Worm (Caenorhabditis elegans) whole organism, mixed stage, embryonic: ENCODE results near the gene Y39A3A.4.
A peak's percentile ranks its signal among the peaks of the same experiment; 100 is the strongest.

Experiments
- M03D4.4 ChIP-seq: sonication (generic microtip); optimal IDR thresholded peaks from 2 replicates; lab custom pipeline; 2017; ENCODE audit warnings: mild to moderate bottlenecking, missing genetic modification characterization, missing compliant biosample characterization
- bed-3 ChIP-seq: fragments of 200-800 bp; sonication (Bioruptor generic); optimal IDR thresholded peaks from 3 replicates; lab custom pipeline; 2018; ENCODE audit warnings: mild to moderate bottlenecking, missing genetic modification characterization, moderate library complexity, missing compliant biosample characterization
- ces-1 ChIP-seq: fragments of 150-350 bp; optimal IDR thresholded peaks from 2 replicates; lab custom pipeline; 2014; ENCODE audit warnings: missing biosample characterization, missing genetic modification reagents, missing genetic modification characterization
- drap-1 ChIP-seq: fragments of 200-800 bp; sonication (Bioruptor generic); optimal IDR thresholded peaks from 3 replicates; lab custom pipeline; 2018; ENCODE audit warnings: mild to moderate bottlenecking, missing genetic modification characterization, missing compliant biosample characterization
- elt-3 ChIP-seq: fragments of 150-350 bp; optimal IDR thresholded peaks from 2 replicates; lab custom pipeline; 2014; ENCODE audit warnings: missing biosample characterization, missing genetic modification characterization
- hlh-1 ChIP-seq: fragments of 150-350 bp; optimal IDR thresholded peaks from 2 replicates; lab custom pipeline; 2014; ENCODE audit warnings: missing biosample characterization, missing genetic modification reagents, missing genetic modification characterization
- lin-13 ChIP-seq: fragments of 150-350 bp; optimal IDR thresholded peaks from 2 replicates; lab custom pipeline; 2014; ENCODE audit warnings: missing biosample characterization, missing genetic modification characterization
- lsy-2 ChIP-seq: fragments of 150-350 bp; optimal IDR thresholded peaks from 2 replicates; lab custom pipeline; 2014; ENCODE audit warnings: missing biosample characterization, missing genetic modification characterization
- nhr-12 ChIP-seq: fragments of 150-350 bp; optimal IDR thresholded peaks from 2 replicates; lab custom pipeline; 2014; ENCODE audit warnings: missing biosample characterization, missing genetic modification characterization
- nhr-237 ChIP-seq: fragments of 150-350 bp; optimal IDR thresholded peaks from 2 replicates; lab custom pipeline; 2014; ENCODE audit warnings: missing biosample characterization, missing genetic modification characterization
- nhr-28 ChIP-seq: fragments of 150-350 bp; optimal IDR thresholded peaks from 2 replicates; lab custom pipeline; 2014; ENCODE audit warnings: missing biosample characterization, missing genetic modification characterization
- pha-4 ChIP-seq: fragments of 150-350 bp; optimal IDR thresholded peaks from 2 replicates; lab custom pipeline; 2018; ENCODE audit warnings: missing biosample characterization, missing genetic modification reagents, missing genetic modification characterization
- sem-2 ChIP-seq: fragments of 200-800 bp; sonication (Bioruptor generic); optimal IDR thresholded peaks from 2 replicates; lab custom pipeline; 2018; ENCODE audit warnings: mild to moderate bottlenecking, missing genetic modification characterization, missing compliant biosample characterization
- snpc-4 ChIP-seq: fragments of 150-350 bp; optimal IDR thresholded peaks from 2 replicates; lab custom pipeline; 2014; ENCODE audit warnings: missing biosample characterization, missing genetic modification characterization
- sptf-1 ChIP-seq: sonication (generic microtip); optimal IDR thresholded peaks from 2 replicates; lab custom pipeline; 2017; ENCODE audit warnings: mild to moderate bottlenecking, missing genetic modification characterization, moderate library complexity, missing compliant biosample characterization
- unc-39 ChIP-seq: fragments of 150-350 bp; optimal IDR thresholded peaks from 2 replicates; lab custom pipeline; 2014; ENCODE audit warnings: missing biosample characterization, missing genetic modification characterization
- unc-62 ChIP-seq: fragments of 150-350 bp; optimal IDR thresholded peaks from 2 replicates; lab custom pipeline; 2014; ENCODE audit warnings: missing biosample characterization, missing genetic modification reagents, missing genetic modification characterization
- zip-8 ChIP-seq: fragments of 150-350 bp; optimal IDR thresholded peaks from 2 replicates; lab custom pipeline; 2014; ENCODE audit warnings: missing biosample characterization, missing genetic modification characterization
- ztf-11 ChIP-seq: fragments of 150-350 bp; optimal IDR thresholded peaks from 2 replicates; lab custom pipeline; 2014; ENCODE audit warnings: missing biosample characterization, missing genetic modification characterization

The Y39A3A.4 gene

ce11 chrIII:2031746-2032145, 44.6 kb downstream of the Y39A3A.4 start:
- TF ChIP-seq zip-8 (tag; lab: Kevin White, UChicago) (no peak), nhr-28 (tag; lab: Kevin White, UChicago) (no peak), lin-13 (no peak), hlh-1 (tag; lab: Kevin White, UChicago) (no peak), nhr-237 (tag; lab: Kevin White, UChicago) (no peak), snpc-4 (tag; lab: Kevin White, UChicago) (no peak), nhr-12 (tag; lab: Kevin White, UChicago) (no peak), unc-62 (GFP tag; lab: Kevin White, UChicago) (no peak), lsy-2 (tag; lab: Kevin White, UChicago) (no peak), sptf-1 (tag; lab: Kevin White, UChicago) (no peak), sem-2 (GFP tag; lab: Kevin White, UChicago) (no peak), elt-3 (no peak), bed-3 (no peak)
- TF ChIP-seq, all 35 proteins: peak for 0

- TF ChIP-seq ces-1 (GFP tag; lab: Kevin White, UChicago) (no peak), pha-4 (tag; lab: Kevin White, UChicago) (no peak), lsy-2 (tag; lab: Kevin White, UChicago) (no peak), nhr-28 (tag; lab: Kevin White, UChicago) (no peak), unc-39 (tag; lab: Kevin White, UChicago) (no peak), ztf-11 (no peak), M03D4.4 (no peak), nhr-12 (tag; lab: Kevin White, UChicago) (no peak)
- TF ChIP-seq, all 35 proteins: peak for 0
Observed at ce11 chrIII:2030776-2031565, 45.4 kb downstream of the Y39A3A.4 start.

ce11 chrIII:2027517-2027916, 48.9 kb downstream of the Y39A3A.4 start:
- TF ChIP-seq hlh-1 (tag; lab: Kevin White, UChicago) (peak; percentile 48), unc-62 (GFP tag; lab: Kevin White, UChicago) (peak; percentile 53), drap-1 (GFP tag; lab: Kevin White, UChicago) (no peak)
